Worm (Caenorhabditis elegans): ENCODE results near the gene H08J19.1.
A peak's percentile ranks its signal among the peaks of the same experiment; 100 is the strongest.

H08J19.1 gene

DNA sequence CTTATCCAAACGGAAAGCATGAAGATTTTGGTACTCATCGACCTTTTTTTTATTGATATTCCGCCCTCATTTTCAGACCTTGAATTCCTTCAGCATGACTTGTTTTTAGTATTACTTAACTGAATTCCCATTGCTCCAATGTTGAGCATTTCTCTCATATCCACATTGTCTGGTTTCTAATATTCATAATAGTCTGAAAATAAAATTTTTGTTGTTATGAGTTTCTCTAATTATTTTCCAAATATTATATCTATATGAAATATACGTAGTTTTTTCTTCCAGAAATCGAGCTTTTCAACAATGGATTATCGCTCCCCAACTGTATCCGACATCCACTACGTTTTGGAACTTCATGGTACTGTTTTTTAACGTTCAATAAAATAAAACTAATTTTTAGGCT lies at the start of gene H08J19.1:
TSS of gene H08J19.1 (plus strand) at position 301 of the 400 bp plus-strand sequence.
- TF ChIP-seq ceh-36 (tag; optimal IDR thresholded peaks at IDR 0.05) (no peak), F13C5.2 (tag; optimal IDR thresholded peaks at IDR 0.05) (no peak), hmg-4 (GFP tag; optimal IDR thresholded peaks at IDR 0.05) (no peak), sea-1 (GFP tag; conservative IDR thresholded peaks at IDR 0.05) (no peak), scrt-1 (GFP tag; IDR thresholded peaks at IDR 0.05) (no peak), ceh-13 (GFP tag; optimal IDR thresholded peaks at IDR 0.05) (no peak), ama-1 (optimal IDR thresholded peaks at IDR 0.05) (no peak), aly-1 (tag; optimal IDR thresholded peaks at IDR 0.05) (no peak), tbx-11 (GFP tag; IDR thresholded peaks at IDR 0.05) (no peak), hmbx-1 (tag; optimal IDR thresholded peaks at IDR 0.05) (no peak)

DNA sequence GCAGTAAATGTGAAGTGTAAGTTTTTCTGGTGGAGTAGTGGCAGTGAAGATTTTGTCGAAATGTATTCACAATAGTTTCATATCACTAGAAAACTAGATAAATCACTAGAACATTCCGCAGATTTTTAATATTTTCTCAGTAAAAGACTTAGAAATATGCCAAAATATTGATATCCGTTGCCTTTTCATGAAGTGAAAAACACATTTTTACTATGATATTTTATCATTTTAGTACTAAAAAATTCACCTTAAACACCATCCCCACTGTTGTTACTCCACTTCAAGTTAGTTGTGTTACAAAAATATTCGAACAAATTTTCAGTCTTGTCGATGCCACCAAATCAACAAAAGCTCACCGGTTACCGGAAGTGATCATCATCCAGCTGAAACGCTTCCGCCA lies 49.4 kb upstream of the H08J19.1 start:
- TF ChIP-seq aly-1 (tag; optimal IDR thresholded peaks at IDR 0.05): no peak
- TF ChIP-seq hnd-1 (tag; optimal IDR thresholded peaks at IDR 0.05): no peak
- TF ChIP-seq scrt-1 (GFP tag; IDR thresholded peaks at IDR 0.05): no peak
- no peak for TF ChIP-seq hmg-4 (GFP tag; optimal IDR thresholded peaks at IDR 0.05)
- no peak for TF ChIP-seq ets-7 (tag; optimal IDR thresholded peaks at IDR 0.05)
- TF ChIP-seq F13C5.2 (tag; optimal IDR thresholded peaks at IDR 0.05): no peak
- TF ChIP-seq ceh-36 (tag; optimal IDR thresholded peaks at IDR 0.05): no peak
- no peak for TF ChIP-seq ceh-13 (GFP tag; optimal IDR thresholded peaks at IDR 0.05)
- TF ChIP-seq flt-1 (GFP tag; IDR thresholded peaks at IDR 0.05): no peak
- TF ChIP-seq pes-1 (GFP tag; IDR thresholded peaks at IDR 0.05): no peak
- no peak for TF ChIP-seq sea-1 (GFP tag; conservative IDR thresholded peaks at IDR 0.05)
- TF ChIP-seq ama-1 (optimal IDR thresholded peaks at IDR 0.05): no peak

DNA sequence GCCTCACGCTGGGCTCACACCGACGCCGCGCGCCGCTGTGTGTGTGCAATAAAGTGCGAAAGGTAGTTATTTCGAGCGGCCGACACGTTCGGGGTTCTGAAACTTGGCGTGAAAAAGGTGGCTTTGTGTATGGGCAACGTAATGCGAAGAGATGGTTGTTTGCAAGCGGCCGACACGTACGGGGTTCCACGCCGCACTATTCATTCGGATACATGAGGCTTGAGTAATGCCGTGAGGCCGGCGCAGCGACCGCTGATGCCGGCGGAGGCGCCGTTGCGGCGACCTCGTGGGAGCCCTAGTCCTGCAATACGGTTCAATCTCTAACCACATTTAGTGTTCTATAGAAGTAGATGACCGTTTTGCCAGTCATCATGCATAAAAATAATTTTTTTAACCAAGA lies 48.7 kb upstream of the H08J19.1 start:
- TF ChIP-seq ets-7 (tag; optimal IDR thresholded peaks at IDR 0.05) (no peak), aly-1 (tag; optimal IDR thresholded peaks at IDR 0.05) (no peak), ceh-36 (tag; optimal IDR thresholded peaks at IDR 0.05) (no peak)

DNA sequence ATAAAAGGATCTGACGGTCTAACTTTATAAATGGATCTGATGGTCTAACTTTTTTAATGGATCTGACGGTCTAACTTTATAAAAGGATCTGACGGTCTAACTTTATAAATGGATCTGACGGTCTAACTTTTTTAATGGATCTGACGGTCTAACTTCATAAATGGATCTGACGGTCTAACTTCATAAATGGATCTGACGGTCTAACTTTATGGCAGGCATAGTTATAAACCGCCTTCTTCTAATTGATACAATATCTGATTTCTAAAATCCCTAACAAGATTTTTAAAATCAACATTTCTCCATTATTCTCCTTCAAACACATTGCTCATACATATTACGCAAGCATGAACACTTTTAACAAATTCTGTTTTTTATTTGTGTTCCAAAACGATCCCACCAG lies 45.7 kb upstream of the H08J19.1 start, which contains the start of gene K09A9.8:
TSS of gene K09A9.8 (minus strand) at position 101 of the 400 bp plus-strand sequence.
- TF ChIP-seq hmg-4 (GFP tag; optimal IDR thresholded peaks at IDR 0.05) (no peak), scrt-1 (GFP tag; IDR thresholded peaks at IDR 0.05) (no peak), F13C5.2 (tag; optimal IDR thresholded peaks at IDR 0.05) (no peak), ama-1 (optimal IDR thresholded peaks at IDR 0.05) (no peak)

DNA sequence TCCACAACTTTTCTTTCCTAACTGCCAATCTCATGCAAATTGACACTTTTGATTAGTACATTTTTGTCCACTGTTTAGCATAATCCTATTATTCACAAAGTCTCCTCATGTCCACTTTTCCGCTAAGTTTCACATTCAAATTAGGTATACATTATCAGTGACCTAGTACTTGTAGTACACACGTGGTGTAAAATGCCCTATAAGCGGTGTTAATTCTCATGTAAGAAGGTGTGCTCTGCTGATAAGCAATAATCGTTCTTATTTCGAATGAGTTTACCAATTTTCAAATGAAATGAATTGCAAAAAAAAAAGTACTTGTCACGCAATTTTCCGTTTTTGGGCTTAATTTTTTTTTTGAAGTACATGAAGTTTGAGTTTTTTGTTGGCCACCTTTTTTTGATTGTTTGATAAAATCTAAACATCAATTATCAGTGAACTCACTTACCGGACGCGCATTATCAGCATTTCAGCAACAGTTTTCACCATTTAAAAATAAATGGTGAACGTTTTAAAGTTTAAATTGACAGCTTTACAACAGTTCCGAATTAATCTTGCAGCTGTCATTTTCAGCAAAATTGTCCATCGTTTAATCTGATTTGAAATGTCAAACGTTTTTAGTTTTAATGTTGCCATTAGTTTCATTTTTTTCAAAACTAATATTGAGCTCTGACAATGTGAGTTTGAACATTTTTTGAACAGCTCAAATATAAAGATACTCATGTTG lies 43.9 kb upstream of the H08J19.1 start:
- no peak for TF ChIP-seq B0310.2 (tag; optimal IDR thresholded peaks at IDR 0.05)
- no peak for TF ChIP-seq F13C5.2 (tag; optimal IDR thresholded peaks at IDR 0.05)
- no peak for TF ChIP-seq ceh-13 (GFP tag; optimal IDR thresholded peaks at IDR 0.05)
- no peak for TF ChIP-seq hmbx-1 (tag; optimal IDR thresholded peaks at IDR 0.05)
- TF ChIP-seq hmg-4 (GFP tag; optimal IDR thresholded peaks at IDR 0.05): no peak
- TF ChIP-seq scrt-1 (GFP tag; IDR thresholded peaks at IDR 0.05): no peak
- no peak for TF ChIP-seq tbx-37 (GFP tag; conservative IDR thresholded peaks at IDR 0.05)
- TF ChIP-seq tra-4 (tag; optimal IDR thresholded peaks at IDR 0.05): no peak
- no peak for TF ChIP-seq hnd-1 (tag; optimal IDR thresholded peaks at IDR 0.05)

DNA sequence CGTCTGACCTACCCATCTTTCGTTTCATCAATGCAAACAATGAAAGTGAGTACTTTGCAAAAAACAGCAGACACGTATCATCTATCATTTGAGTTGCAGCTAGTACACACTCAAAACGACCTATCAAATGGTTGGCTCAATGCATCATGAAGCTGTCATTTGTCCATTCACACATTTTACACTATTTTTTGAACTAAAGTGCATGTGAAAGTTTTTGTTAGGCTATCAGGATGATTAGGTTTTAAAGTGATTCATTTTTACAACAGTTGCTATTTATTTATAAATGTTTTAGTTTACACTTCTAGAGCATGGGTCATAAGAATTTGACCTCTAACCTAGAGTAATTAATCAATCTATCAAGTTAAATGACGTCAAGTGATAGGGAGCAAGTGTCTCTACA lies 42.8 kb upstream of the H08J19.1 start:
- TF ChIP-seq B0310.2 (tag; optimal IDR thresholded peaks at IDR 0.05): no peak
- no peak for TF ChIP-seq hmbx-1 (tag; optimal IDR thresholded peaks at IDR 0.05)
- no peak for TF ChIP-seq ama-1 (optimal IDR thresholded peaks at IDR 0.05)
- no peak for TF ChIP-seq aly-1 (tag; optimal IDR thresholded peaks at IDR 0.05)
- no peak for TF ChIP-seq hnd-1 (tag; optimal IDR thresholded peaks at IDR 0.05)
- TF ChIP-seq tbx-11 (GFP tag; IDR thresholded peaks at IDR 0.05): no peak

DNA sequence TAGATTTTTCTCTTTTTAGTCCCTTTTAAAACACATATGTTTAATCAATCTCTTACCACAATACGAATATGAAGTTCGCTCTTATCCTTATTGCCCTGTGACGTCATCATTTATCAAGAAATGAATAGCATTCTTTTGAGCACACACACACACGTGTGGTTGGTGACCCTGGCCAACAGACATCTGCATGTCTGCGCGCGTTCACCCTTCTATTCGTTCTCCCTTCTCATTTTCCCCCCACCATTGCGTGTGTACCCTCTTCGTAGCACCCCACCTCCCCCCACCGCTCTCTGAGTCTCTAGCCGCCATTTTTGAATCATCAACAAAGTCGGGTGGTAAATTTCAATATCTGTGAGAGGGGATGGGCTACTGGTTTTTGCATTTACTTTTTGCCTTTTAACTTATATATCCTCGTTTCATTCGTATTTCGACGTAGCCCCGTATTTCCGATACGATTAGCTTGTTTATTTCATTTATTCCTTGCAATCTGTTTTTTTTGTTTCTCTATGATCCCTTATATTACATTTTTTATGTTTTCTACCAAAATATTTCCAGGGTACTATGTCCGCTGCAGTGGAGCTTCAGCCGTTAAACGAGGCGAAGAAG lies 42.1 kb upstream of the H08J19.1 start, which contains the start of gene ent-2:
TSS of gene ent-2 (plus strand) at position 556 of the 606 bp plus-strand sequence.
- TF ChIP-seq pes-1 (GFP tag; IDR thresholded peaks at IDR 0.05) (no peak), ets-7 (tag; optimal IDR thresholded peaks at IDR 0.05) (no peak), hnd-1 (tag; optimal IDR thresholded peaks at IDR 0.05) (no peak), F13C5.2 (tag; optimal IDR thresholded peaks at IDR 0.05) (no peak), hmg-4 (GFP tag; optimal IDR thresholded peaks at IDR 0.05) (peak; percentile 55), flt-1 (GFP tag; IDR thresholded peaks at IDR 0.05) (no peak)

DNA sequence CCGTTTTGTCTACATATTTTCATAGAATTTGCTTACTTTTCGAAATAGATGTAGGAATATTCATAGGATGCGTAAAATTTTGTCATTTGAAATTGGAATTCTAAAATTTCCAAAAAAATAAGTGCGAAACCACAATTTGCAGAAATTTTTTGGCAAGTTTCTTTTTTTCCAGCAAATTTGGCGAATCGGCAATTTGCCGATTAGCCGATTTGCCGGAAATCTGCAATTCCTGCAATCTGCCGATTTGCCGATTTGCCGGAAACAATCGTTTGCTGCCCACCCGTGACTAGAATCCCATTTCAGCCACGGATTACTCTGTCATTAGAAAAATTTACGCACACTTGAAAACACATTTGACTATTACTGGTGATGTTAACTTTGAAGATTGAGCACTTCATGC lies 38.5 kb upstream of the H08J19.1 start:
- TF ChIP-seq hnd-1 (tag; optimal IDR thresholded peaks at IDR 0.05): no peak
- no peak for TF ChIP-seq tbx-11 (GFP tag; IDR thresholded peaks at IDR 0.05)
- no peak for TF ChIP-seq pes-1 (GFP tag; IDR thresholded peaks at IDR 0.05)
- no peak for TF ChIP-seq sea-1 (GFP tag; conservative IDR thresholded peaks at IDR 0.05)
- TF ChIP-seq tra-4 (tag; optimal IDR thresholded peaks at IDR 0.05): no peak
- no peak for TF ChIP-seq hmbx-1 (tag; optimal IDR thresholded peaks at IDR 0.05)
- no peak for TF ChIP-seq ceh-13 (GFP tag; optimal IDR thresholded peaks at IDR 0.05)
- TF ChIP-seq flt-1 (GFP tag; IDR thresholded peaks at IDR 0.05): no peak
- no peak for TF ChIP-seq hmg-4 (GFP tag; optimal IDR thresholded peaks at IDR 0.05)
- no peak for TF ChIP-seq B0310.2 (tag; optimal IDR thresholded peaks at IDR 0.05)
